Worm (Caenorhabditis elegans): Measurements from ENCODE around the gene nxf-2.

nxf-2 gene

ce11 chrV:14368272-14369052, 49.2 kb downstream of the nxf-2 start:
- TF ChIP-seq drap-1 (GFP tag; optimal IDR thresholded peaks at IDR 0.05) = peak; percentile 21
- peak; percentile 11 for TF ChIP-seq sptf-1 (tag; optimal IDR thresholded peaks at IDR 0.05)
- TF ChIP-seq lin-32 (GFP tag; optimal IDR thresholded peaks at IDR 0.05) = peak; percentile 33
- TF ChIP-seq mab-5 (tag; optimal IDR thresholded peaks at IDR 0.05) = no peak

- no peak for TF ChIP-seq mls-2 (tag; optimal IDR thresholded peaks at IDR 0.05)
- TF ChIP-seq elt-3 (tag; optimal IDR thresholded peaks at IDR 0.05) = no peak
- TF ChIP-seq lin-13 (tag; optimal IDR thresholded peaks at IDR 0.05) = no peak
Observed at ce11 chrV:14366487-14366962, 51.1 kb downstream of the nxf-2 start.

Data from whole organism, mixed stage, embryonic.